Fruit fly (Drosophila melanogaster): Measurements from ENCODE around the gene dl.

The dl gene

dm6 chr2L:17465915-17466677, 15.9 kb upstream of the dl start (continued):
- TF ChIP-seq Ets65A (GFP tag) (peak; percentile 94), CG1603 (tag; optimal IDR thresholded peaks at IDR 0.05) (peak; percentile 90), nerfin-1 (tag; optimal IDR thresholded peaks at IDR 0.05) (peak; percentile 84), Doc3 (GFP tag; IDR thresholded peaks at IDR 0.05; ENCODE audit: partially characterized antibody) (no peak), Bgb (GFP tag; IDR thresholded peaks at IDR 0.05; ENCODE audit: partially characterized antibody) (no peak), tll (GFP tag; optimal IDR thresholded peaks at IDR 0.05) (no peak), nau (GFP tag; optimal IDR thresholded peaks at IDR 0.05) (peak; percentile 97), CG17328 (GFP tag; IDR thresholded peaks at IDR 0.05) (peak; percentile 86; the same call in 1 of the 2 replicates), Jarid2 (GFP tag; optimal IDR thresholded peaks at IDR 0.05) (peak; percentile 57), CG3726 (GFP tag; IDR thresholded peaks at IDR 0.05) (peak; percentile 74; the same call in 2 of the 3 replicates), CG11695 (GFP tag; IDR thresholded peaks at IDR 0.05) (peak; percentile 65), ac (GFP tag; optimal IDR thresholded peaks at IDR 0.05) (peak; percentile 54), tio (GFP tag; optimal IDR thresholded peaks at IDR 0.05) (peak; percentile 79), fu2 (GFP tag; optimal IDR thresholded peaks at IDR 0.05) (peak; percentile 61), Opbp (GFP tag; IDR thresholded peaks at IDR 0.05; ENCODE audit: partially characterized antibody) (no peak), CG14667 (GFP tag; IDR thresholded peaks at IDR 0.05) (peak; percentile 69; the same call in 1 of the 2 replicates), Atf3 (GFP tag; optimal IDR thresholded peaks at IDR 0.05) (peak; percentile 58), Hr78 (GFP tag; optimal IDR thresholded peaks at IDR 0.05) (no peak), sisA (GFP tag; IDR thresholded peaks at IDR 0.05) (peak; percentile 80), Eip74EF (GFP tag; optimal IDR thresholded peaks at IDR 0.05) (peak in 1 of 2 experiments; percentile 79), CG17612 (GFP tag; IDR thresholded peaks at IDR 0.05) (no peak), br (optimal IDR thresholded peaks at IDR 0.05) (no peak), Doc2 (GFP tag; IDR thresholded peaks at IDR 0.05) (0 out of 2 replicates have a peak, but pooled peaks have one; percentile 41), CG7745 (tag; optimal IDR thresholded peaks at IDR 0.05) (no peak), Rfx (GFP tag; IDR thresholded peaks at IDR 0.05) (peak; percentile 74), bab2 (GFP tag; optimal IDR thresholded peaks at IDR 0.05) (peak; percentile 78), CG15073 (GFP tag; optimal IDR thresholded peaks at IDR 0.05) (peak; percentile 23), CG12219 (GFP tag; optimal IDR thresholded peaks at IDR 0.05) (peak; percentile 82), CG11696 (GFP tag; IDR thresholded peaks at IDR 0.05) (peak; percentile 57), peb (GFP tag; IDR thresholded peaks at IDR 0.05) (peak; percentile 60; the same call in 1 of the 2 replicates), pum (GFP tag; optimal IDR thresholded peaks at IDR 0.05) (peak; percentile 81), CG32772 (GFP tag; IDR thresholded peaks at IDR 0.05) (peak; percentile 77), Atf6 (GFP tag; IDR thresholded peaks at IDR 0.05) (peak; percentile 75), Ravus (GFP tag; IDR thresholded peaks at IDR 0.05) (no peak), lmd (GFP tag; IDR thresholded peaks at IDR 0.05) (peak; percentile 76), CG10543 (GFP tag; optimal IDR thresholded peaks at IDR 0.05) (no peak), CG17359 (tag; optimal IDR thresholded peaks at IDR 0.05) (peak; percentile 88), knrl (GFP tag; IDR thresholded peaks at IDR 0.05; ENCODE audit: partially characterized antibody) (no peak), CG1233 (GFP tag; optimal IDR thresholded peaks at IDR 0.05) (peak; percentile 68), nom (GFP tag; optimal IDR thresholded peaks at IDR 0.05) (no peak), maf-S (GFP tag; optimal IDR thresholded peaks at IDR 0.05) (peak; percentile 56), tap (tag; optimal IDR thresholded peaks at IDR 0.05) (peak; percentile 79), Xrp1 (GFP tag; IDR thresholded peaks at IDR 0.05) (peak; percentile 88), B-H1 (GFP tag; IDR thresholded peaks at IDR 0.05) (peak; percentile 65), HmgZ (tag; optimal IDR thresholded peaks at IDR 0.05) (peak; percentile 73), CG15479 (GFP tag; optimal IDR thresholded peaks at IDR 0.05) (no peak), CG17385 (GFP tag; optimal IDR thresholded peaks at IDR 0.05) (peak; percentile 78), Ssrp (tag; optimal IDR thresholded peaks at IDR 0.05) (peak; percentile 84)
